Worm (Caenorhabditis elegans): Measurements from ENCODE around the gene F53B3.3.
A peak's percentile ranks its signal among the peaks of the same experiment; 100 is the strongest.

The F53B3.3 gene

ce11 chrX:2852388-2852908 lies 18.5 kb downstream of the F53B3.3 start, which contains the start of gene kin-29 (continued):
- no peak for TF ChIP-seq ztf-25 (GFP tag; IDR thresholded peaks at IDR 0.05)
- no peak for TF ChIP-seq nfya-2 (GFP tag; IDR thresholded peaks at IDR 0.05)
- peak; percentile 48; the same call in 1 of the 2 replicates for TF ChIP-seq C06A6.2 (GFP tag; conservative IDR thresholded peaks at IDR 0.05)
- TF ChIP-seq mxl-1 (tag; optimal IDR thresholded peaks at IDR 0.05): no peak
- peak; percentile 84 for TF ChIP-seq nfyb-1 (GFP tag; IDR thresholded peaks at IDR 0.05)
- TF ChIP-seq let-526 (GFP tag; IDR thresholded peaks at IDR 0.05): 0 out of 2 replicates have a peak, but pooled peaks have one; percentile 47
- no peak for TF ChIP-seq sdz-38 (tag; optimal IDR thresholded peaks at IDR 0.05)
- peak; percentile 75; the same call in 1 of the 2 replicates for TF ChIP-seq pbrm-1 (GFP tag; IDR thresholded peaks at IDR 0.05)
- no peak for TF ChIP-seq zim-3 (tag; optimal IDR thresholded peaks at IDR 0.05)
- no peak for TF ChIP-seq bed-2 (GFP tag; IDR thresholded peaks at IDR 0.05)
- peak; percentile 56; the same call in 1 of the 2 replicates for TF ChIP-seq madf-6 (GFP tag; IDR thresholded peaks at IDR 0.05)
- TF ChIP-seq F39B2.1 (GFP tag; IDR thresholded peaks at IDR 0.05): no peak
- no peak for TF ChIP-seq madf-8 (GFP tag; conservative IDR thresholded peaks at IDR 0.05)
- peak; percentile 83 for TF ChIP-seq chd-7 (tag; optimal IDR thresholded peaks at IDR 0.05)
- no peak; the same call in 1 of the 2 replicates for TF ChIP-seq rcor-1 (GFP tag; IDR thresholded peaks at IDR 0.05)
- TF ChIP-seq nhr-27 (tag; optimal IDR thresholded peaks at IDR 0.05): no peak
- TF ChIP-seq ceh-27 (GFP tag; optimal IDR thresholded peaks at IDR 0.05): peak; percentile 79
- TF ChIP-seq ztf-26 (tag; optimal IDR thresholded peaks at IDR 0.05): peak; percentile 85
- no peak for TF ChIP-seq snpc-1.3 (tag; optimal IDR thresholded peaks at IDR 0.05; ENCODE audit: insufficient read depth)
- no peak for TF ChIP-seq egl-44 (GFP tag; IDR thresholded peaks at IDR 0.05)
- peak; percentile 24 for TF ChIP-seq B0261.1 (tag; optimal IDR thresholded peaks at IDR 0.05)
- TF ChIP-seq fkh-3 (tag; optimal IDR thresholded peaks at IDR 0.05): no peak
- TF ChIP-seq Y53G8AR.9 (GFP tag; conservative IDR thresholded peaks at IDR 0.05): no peak
- TF ChIP-seq F22D6.2 (tag; optimal IDR thresholded peaks at IDR 0.05): no peak
- TF ChIP-seq mes-4 (tag; optimal IDR thresholded peaks at IDR 0.05): no peak
- no peak for TF ChIP-seq D2030.7 (GFP tag; IDR thresholded peaks at IDR 0.05)
- no peak for TF ChIP-seq ztf-6 (GFP tag; IDR thresholded peaks at IDR 0.05)
- no peak for TF ChIP-seq akir-1 (GFP tag; optimal IDR thresholded peaks at IDR 0.05)
- TF ChIP-seq dpff-1 (tag; optimal IDR thresholded peaks at IDR 0.05): no peak
- TF ChIP-seq somi-1 (GFP tag; optimal IDR thresholded peaks at IDR 0.05): peak; percentile 61
- TF ChIP-seq mcd-1 (GFP tag; IDR thresholded peaks at IDR 0.05): peak; percentile 66; the same call in 1 of the 2 replicates
- no peak for TF ChIP-seq sptf-2 (GFP tag; optimal IDR thresholded peaks at IDR 0.05)
- TF ChIP-seq Y56A3A.18 (GFP tag; IDR thresholded peaks at IDR 0.05): peak; percentile 82
- TF ChIP-seq pha-4 (tag; optimal IDR thresholded peaks at IDR 0.05): no peak
- TF ChIP-seq F23B12.7 (tag; optimal IDR thresholded peaks at IDR 0.05; ENCODE audit: insufficient read depth): peak; percentile 40
- TF ChIP-seq F55B11.4 (tag; optimal IDR thresholded peaks at IDR 0.05; ENCODE audit: borderline replicate concordance, insufficient read depth): no peak
- peak; percentile 93 for TF ChIP-seq madf-10 (tag; optimal IDR thresholded peaks at IDR 0.05)
- no peak for TF ChIP-seq Y79H2A.3 (GFP tag; conservative IDR thresholded peaks at IDR 0.05)
- TF ChIP-seq atf-7 (tag; optimal IDR thresholded peaks at IDR 0.05): peak; percentile 64
- no peak for TF ChIP-seq tbx-9 (tag; optimal IDR thresholded peaks at IDR 0.05; ENCODE audit: borderline replicate concordance)
- peak; percentile 47 for TF ChIP-seq lin-54 (GFP tag; optimal IDR thresholded peaks at IDR 0.05)
- no peak for TF ChIP-seq aptf-2 (GFP tag; conservative IDR thresholded peaks at IDR 0.05)
- TF ChIP-seq T07F8.4 (tag; optimal IDR thresholded peaks at IDR 0.05): peak; percentile 51
- TF ChIP-seq ztf-28 (GFP tag; IDR thresholded peaks at IDR 0.05): no peak
- TF ChIP-seq lin-40 (tag; optimal IDR thresholded peaks at IDR 0.05): peak; percentile 88
- TF ChIP-seq Y67H2A.10 (GFP tag; conservative IDR thresholded peaks at IDR 0.05): no peak; the same call in 1 of the 2 replicates
- no peak for TF ChIP-seq aptf-3 (GFP tag; IDR thresholded peaks at IDR 0.05)
- TF ChIP-seq him-1 (tag; optimal IDR thresholded peaks at IDR 0.05): no peak
- peak; percentile 51 for TF ChIP-seq hmg-20 (GFP tag; IDR thresholded peaks at IDR 0.05)

Measured in whole organism, young adult.